Fruit fly (Drosophila melanogaster) whole organism, embryonic: Measurements from ENCODE around the gene CG16959.

ENCODE experiments used
- CG1024 ChIP-seq: fragments of 200-800 bp; sonication (Bioruptor generic); IDR thresholded peaks from 2 replicates; pipeline ENCODE4 v1.3.6; 2022; ENCODE audit warnings: missing biosample characterization, missing genetic modification characterization
- CG12744 ChIP-seq: fragments of 200-800 bp; sonication (Bioruptor generic); optimal IDR thresholded peaks from 2 replicates; lab custom pipeline; 2016; ENCODE audit warnings: missing biosample characterization, missing genetic modification characterization
- CG16863 ChIP-seq: fragments of 200-800 bp; sonication (Bioruptor generic); optimal IDR thresholded peaks from 3 replicates; lab custom pipeline; 2016; ENCODE audit warnings: missing biosample characterization, missing genetic modification characterization
- CG31224 ChIP-seq: fragments of 200-800 bp; sonication (Bioruptor generic); IDR thresholded peaks from 2 replicates; pipeline ENCODE4 v1.3.6; 2022; ENCODE audit warnings: missing biosample characterization, missing genetic modification characterization
- CG9797 ChIP-seq: fragments of 200-800 bp; sonication (Bioruptor generic); optimal IDR thresholded peaks from 3 replicates; lab custom pipeline; 2018; ENCODE audit warnings: missing biosample characterization, mild to moderate bottlenecking, missing genetic modification characterization
- CG9876 ChIP-seq: fragments of 200-800 bp; sonication (Bioruptor generic); optimal IDR thresholded peaks from 2 replicates; lab custom pipeline; 2016; ENCODE audit warnings: missing biosample characterization, missing genetic modification characterization
- Dip3 ChIP-seq: fragments of 200-800 bp; sonication (Bioruptor generic); optimal IDR thresholded peaks from 3 replicates; lab custom pipeline; 2016; ENCODE audit warnings: missing biosample characterization, missing genetic modification characterization
- prd ChIP-seq, 3 experiments: fragments of >200 bp in 2 of 3; fragments of 200-800 bp in 1 of 3; sonication (Bioruptor generic) in 1 of 3; optimal IDR thresholded peaks in 2 of 3; IDR thresholded peaks in 1 of 3; 2 replicates in 2 of 3; 3 replicates in 1 of 3; pipeline versions ENCODE4 v1.3.6 to Lab custom; 2017 to 2022; ENCODE audit warnings: missing biosample characterization in 1 of 3, missing genetic modification characterization in 1 of 3
- psq ChIP-seq: fragments of 200-800 bp; sonication (Bioruptor generic); optimal IDR thresholded peaks from 2 replicates; lab custom pipeline; 2017; ENCODE audit warnings: missing biosample characterization, missing genetic modification characterization
- sens-2 ChIP-seq: fragments of 200-800 bp; sonication (Bioruptor generic); IDR thresholded peaks from 2 replicates; pipeline ENCODE4 v1.3.6; 2022; ENCODE audit warnings: missing biosample characterization, missing genetic modification characterization
- tup ChIP-seq: fragments of 200-800 bp; sonication (Bioruptor generic); optimal IDR thresholded peaks from 2 replicates; lab custom pipeline; 2016; ENCODE audit warnings: missing biosample characterization, mild to moderate bottlenecking, missing genetic modification characterization, moderate library complexity
- wdn ChIP-seq: fragments of 200-800 bp; sonication (Bioruptor generic); IDR thresholded peaks from 2 replicates; pipeline ENCODE4 v1.3.6; 2022; ENCODE audit warnings: missing biosample characterization, missing genetic modification characterization

- TF ChIP-seq CG12744, result no peak
- no peak for TF ChIP-seq Dip3
- no peak for TF ChIP-seq CG9876 (GFP tag; lab: Kevin White, UChicago)
- TF ChIP-seq psq (GFP tag; lab: Kevin White, UChicago), result no peak
- no peak for TF ChIP-seq CG1024 (GFP tag; lab: Robert Waterston, UW)
- no peak for TF ChIP-seq tup (GFP tag; lab: Kevin White, UChicago)
- TF ChIP-seq CG31224 (GFP tag; lab: Robert Waterston, UW), result no peak
- no peak for TF ChIP-seq sens-2
- TF ChIP-seq wdn, result no peak
- no peak for TF ChIP-seq CG9797 (GFP tag; lab: Kevin White, UChicago)
- TF ChIP-seq prd (optimal IDR thresholded peaks at IDR 0.05; lab: Kevin White, UChicago), result no peak
- no peak for TF ChIP-seq prd (GFP tag; IDR thresholded peaks at IDR 0.05; lab: Robert Waterston, UW)
- TF ChIP-seq CG16863, result no peak
Observed at dm6 chr3L:15131278-15131677, 6.2 kb upstream of the CG16959 start, which contains the start of gene CG13457.
